Fruit fly (Drosophila melanogaster) whole organism, wandering third instar larva: ENCODE measurements around the gene dysc.
A peak's percentile ranks its signal among the peaks of the same experiment; 100 is the strongest.

ENCODE experiments used
- dmrt93B ChIP-seq: fragments of 200-800 bp; sonication (Bioruptor generic); optimal IDR thresholded peaks from 2 replicates; lab custom pipeline; 2018; ENCODE audit warnings: missing biosample characterization, mild to moderate bottlenecking, missing genetic modification characterization
- ey ChIP-seq: fragments of 200-800 bp; sonication (Bioruptor generic); optimal IDR thresholded peaks from 2 replicates; lab custom pipeline; 2016; ENCODE audit warnings: missing biosample characterization, missing genetic modification characterization

DNA sequence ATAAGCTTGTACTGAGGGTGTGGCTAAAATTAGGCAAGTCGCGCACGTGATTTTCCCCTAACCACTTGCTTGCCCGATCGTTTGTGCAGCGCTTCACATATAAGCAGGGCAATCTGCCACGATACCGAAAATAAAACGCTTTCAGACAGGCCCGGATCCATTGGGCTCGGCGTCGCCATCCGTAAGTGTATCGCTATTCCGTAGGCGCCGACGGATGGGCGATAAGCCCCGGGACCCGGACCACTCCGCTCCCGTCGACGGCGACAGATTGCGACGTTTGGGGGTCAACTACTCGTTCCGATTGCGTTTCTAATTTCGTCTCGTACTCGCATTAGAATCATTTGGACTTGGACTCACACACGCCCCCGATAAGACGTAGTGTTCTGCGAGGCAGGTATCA, 40.6 kb downstream of the dysc start:
- TF ChIP-seq ey (GFP tag; lab: Kevin White, UChicago): peak; percentile 57
- TF ChIP-seq dmrt93B (GFP tag; lab: Kevin White, UChicago): no peak
